Worm (Caenorhabditis elegans): ENCODE measurements around the gene C16A3.6.
A peak's percentile ranks its signal among the peaks of the same experiment; 100 is the strongest.

Gene C16A3.6

DNA sequence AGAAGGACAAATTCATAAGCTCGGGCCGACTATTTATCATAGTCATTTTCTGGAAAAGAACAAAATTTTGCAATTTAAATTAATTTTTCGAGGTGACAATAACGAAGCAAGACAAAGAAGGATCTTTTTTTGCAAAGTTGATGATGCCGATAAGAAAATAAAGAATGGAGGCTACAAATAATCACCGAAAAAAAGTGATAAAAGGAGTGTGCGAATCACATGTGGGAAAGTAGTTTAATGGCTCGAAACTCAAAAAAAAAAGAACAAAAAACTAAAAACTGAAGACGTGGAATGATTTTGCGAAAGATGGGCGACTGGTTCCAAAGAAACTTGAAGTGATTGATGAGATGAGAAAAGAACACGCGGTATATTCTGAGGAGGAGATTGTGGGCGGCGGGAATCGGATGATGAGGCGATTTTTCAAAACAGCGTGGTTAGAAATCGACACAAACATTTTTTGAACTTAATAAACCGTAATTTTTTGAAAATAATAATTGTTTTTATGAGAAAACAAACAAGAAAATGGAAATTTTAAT is 40.5 kb downstream of the C16A3.6 start, which contains the start of gene atgl-1:
atgl-1 (minus strand) TSS at position 51 of the 536 bp plus-strand sequence.
- TF ChIP-seq snpc-4 (tag; optimal IDR thresholded peaks at IDR 0.05) (no peak), lsy-12 (tag; optimal IDR thresholded peaks at IDR 0.05) (no peak), ztf-11 (tag; optimal IDR thresholded peaks at IDR 0.05) (no peak), egl-27 (tag; optimal IDR thresholded peaks at IDR 0.05) (no peak), eor-1 (tag; optimal IDR thresholded peaks at IDR 0.05) (no peak), ama-1 (optimal IDR thresholded peaks at IDR 0.05) (peak; percentile 17), jun-1 (tag; optimal IDR thresholded peaks at IDR 0.05) (no peak), nhr-25 (tag; optimal IDR thresholded peaks at IDR 0.05) (peak; percentile 24), nhr-28 (tag; optimal IDR thresholded peaks at IDR 0.05) (no peak)

DNA sequence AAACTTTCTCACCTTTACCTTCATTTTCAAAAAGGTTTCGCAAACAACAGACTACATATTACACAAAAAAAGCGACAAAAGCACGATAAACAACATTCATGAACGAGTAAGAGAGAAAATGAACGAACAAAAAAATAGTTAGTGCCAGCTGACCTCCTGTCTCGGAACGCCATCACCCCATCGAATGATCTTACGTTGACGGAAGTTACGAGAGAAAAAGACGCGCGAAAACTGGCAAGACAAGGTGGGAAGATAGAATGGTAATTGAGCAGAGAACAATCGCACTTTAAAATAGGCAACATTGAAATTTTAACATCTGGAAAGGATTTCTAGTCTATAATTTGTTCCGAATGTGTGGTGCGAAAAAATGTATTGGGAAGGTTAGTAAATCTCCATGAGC is 41.2 kb downstream of the C16A3.6 start:
- TF ChIP-seq egl-5 (tag; optimal IDR thresholded peaks at IDR 0.05) (peak; percentile 32), ceh-28 (tag; optimal IDR thresholded peaks at IDR 0.05) (no peak), snpc-4 (tag; optimal IDR thresholded peaks at IDR 0.05) (peak; percentile 30), nhr-25 (tag; optimal IDR thresholded peaks at IDR 0.05) (peak; percentile 61), ama-1 (optimal IDR thresholded peaks at IDR 0.05) (peak; percentile 42), nhr-23 (tag; optimal IDR thresholded peaks at IDR 0.05) (peak; percentile 34), nhr-12 (tag; optimal IDR thresholded peaks at IDR 0.05) (no peak), ztf-4 (tag; optimal IDR thresholded peaks at IDR 0.05) (no peak), nfya-1 (tag; optimal IDR thresholded peaks at IDR 0.05; ENCODE audit: insufficient read depth) (peak; percentile 10), nhr-43 (tag; optimal IDR thresholded peaks at IDR 0.05; ENCODE audit: poor library complexity, severe bottlenecking) (peak; percentile 12), pha-4 (tag; optimal IDR thresholded peaks at IDR 0.05) (peak; percentile 28)

DNA sequence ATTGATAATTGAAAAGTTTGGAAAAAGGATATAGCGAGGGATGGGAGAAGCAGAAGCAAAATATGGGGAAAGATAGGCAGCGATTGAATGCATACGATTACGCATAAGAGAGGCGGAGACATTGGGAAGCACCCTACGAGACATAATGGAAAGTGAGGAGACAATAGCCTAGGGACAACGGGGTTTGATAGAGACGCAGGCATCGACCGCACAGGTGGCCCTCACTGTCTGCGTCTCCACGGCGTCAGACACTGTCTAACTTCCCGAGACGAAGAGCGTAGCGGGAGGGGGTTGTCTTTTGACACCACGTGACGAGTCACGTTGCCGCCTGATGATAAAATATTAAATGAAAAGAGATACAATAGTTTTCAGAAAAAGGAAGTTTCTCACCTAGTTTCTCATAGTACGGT is 42.0 kb downstream of the C16A3.6 start:
- peak; percentile 88 for TF ChIP-seq lsy-12 (tag; optimal IDR thresholded peaks at IDR 0.05)
- peak; percentile 95 for TF ChIP-seq mdl-1 (tag; optimal IDR thresholded peaks at IDR 0.05)
- peak; percentile 79 for TF ChIP-seq tbx-2 (tag; optimal IDR thresholded peaks at IDR 0.05)
- TF ChIP-seq ztf-4 (tag; optimal IDR thresholded peaks at IDR 0.05) = no peak
- no peak for TF ChIP-seq ceh-16 (tag; optimal IDR thresholded peaks at IDR 0.05)
- peak; percentile 97 for TF ChIP-seq nhr-23 (tag; optimal IDR thresholded peaks at IDR 0.05)
- TF ChIP-seq nhr-76 (tag; optimal IDR thresholded peaks at IDR 0.05) = no peak
- peak; percentile 68 for TF ChIP-seq ceh-28 (tag; optimal IDR thresholded peaks at IDR 0.05)
- TF ChIP-seq nhr-237 (tag; optimal IDR thresholded peaks at IDR 0.05) = no peak
- TF ChIP-seq pqm-1 (tag; optimal IDR thresholded peaks at IDR 0.05) = peak; percentile 67
- TF ChIP-seq hmg-11 (tag; optimal IDR thresholded peaks at IDR 0.05) = peak; percentile 66
- no peak for TF ChIP-seq ztf-11 (tag; optimal IDR thresholded peaks at IDR 0.05)
- peak; percentile 79 for TF ChIP-seq lin-39 (tag; optimal IDR thresholded peaks at IDR 0.05)
- TF ChIP-seq pha-4 (tag; optimal IDR thresholded peaks at IDR 0.05) = peak; percentile 60
- TF ChIP-seq nhr-28 (tag; optimal IDR thresholded peaks at IDR 0.05) = no peak
- no peak for TF ChIP-seq fos-1 (tag; optimal IDR thresholded peaks at IDR 0.05)
- peak; percentile 92 for TF ChIP-seq elt-2 (tag; optimal IDR thresholded peaks at IDR 0.05)
- no peak for TF ChIP-seq fkh-2 (tag; optimal IDR thresholded peaks at IDR 0.05)
- peak; percentile 22 for TF ChIP-seq ceh-82 (tag; optimal IDR thresholded peaks at IDR 0.05)
- peak; percentile 9 for TF ChIP-seq elt-1 (tag; optimal IDR thresholded peaks at IDR 0.05)
- peak; percentile 53 for TF ChIP-seq unc-62 (GFP tag; optimal IDR thresholded peaks at IDR 0.05)
- no peak for TF ChIP-seq unc-39 (tag; optimal IDR thresholded peaks at IDR 0.05)
- peak; percentile 30 for TF ChIP-seq nhr-77 (tag; optimal IDR thresholded peaks at IDR 0.05)
- TF ChIP-seq jun-1 (tag; optimal IDR thresholded peaks at IDR 0.05) = peak; percentile 88
- peak in 2 of 3 experiments; percentile 19 to 34 for TF ChIP-seq elt-3 (tag; optimal IDR thresholded peaks at IDR 0.05)
- peak; percentile 92 for TF ChIP-seq nhr-25 (tag; optimal IDR thresholded peaks at IDR 0.05)
- TF ChIP-seq lin-15B (tag; optimal IDR thresholded peaks at IDR 0.05) = peak; percentile 50
- no peak for TF ChIP-seq fkh-10 (GFP tag; optimal IDR thresholded peaks at IDR 0.05)
- TF ChIP-seq ceh-9 (tag; optimal IDR thresholded peaks at IDR 0.05) = no peak
- TF ChIP-seq nfya-1 (tag; optimal IDR thresholded peaks at IDR 0.05; ENCODE audit: insufficient read depth) = peak; percentile 78
- peak in 1 of 2 experiments; percentile 21 for TF ChIP-seq eor-1 (tag; optimal IDR thresholded peaks at IDR 0.05)
- TF ChIP-seq skn-1 (tag; optimal IDR thresholded peaks at IDR 0.05) = peak; percentile 76
- no peak for TF ChIP-seq aly-2 (tag; optimal IDR thresholded peaks at IDR 0.05)
- no peak for TF ChIP-seq mml-1 (tag; optimal IDR thresholded peaks at IDR 0.05)
- TF ChIP-seq snpc-4 (tag; optimal IDR thresholded peaks at IDR 0.05) = peak; percentile 35
- TF ChIP-seq ama-1 (optimal IDR thresholded peaks at IDR 0.05) = peak; percentile 75
- no peak for TF ChIP-seq ZK546.5 (tag; optimal IDR thresholded peaks at IDR 0.05)
- TF ChIP-seq nhr-43 (tag; optimal IDR thresholded peaks at IDR 0.05; ENCODE audit: poor library complexity, severe bottlenecking) = peak; percentile 96
- peak; percentile 63 for TF ChIP-seq egl-27 (tag; optimal IDR thresholded peaks at IDR 0.05)
- TF ChIP-seq nhr-12 (tag; optimal IDR thresholded peaks at IDR 0.05) = no peak
- peak; percentile 30 for TF ChIP-seq nhr-11 (tag; optimal IDR thresholded peaks at IDR 0.05)
- TF ChIP-seq egl-5 (tag; optimal IDR thresholded peaks at IDR 0.05) = no peak
- TF ChIP-seq zag-1 (tag; optimal IDR thresholded peaks at IDR 0.05) = no peak
- TF ChIP-seq R02D3.7 (tag; optimal IDR thresholded peaks at IDR 0.05) = peak; percentile 65
